Fruit fly (Drosophila melanogaster): ENCODE results near the gene CG7573.

DNA sequence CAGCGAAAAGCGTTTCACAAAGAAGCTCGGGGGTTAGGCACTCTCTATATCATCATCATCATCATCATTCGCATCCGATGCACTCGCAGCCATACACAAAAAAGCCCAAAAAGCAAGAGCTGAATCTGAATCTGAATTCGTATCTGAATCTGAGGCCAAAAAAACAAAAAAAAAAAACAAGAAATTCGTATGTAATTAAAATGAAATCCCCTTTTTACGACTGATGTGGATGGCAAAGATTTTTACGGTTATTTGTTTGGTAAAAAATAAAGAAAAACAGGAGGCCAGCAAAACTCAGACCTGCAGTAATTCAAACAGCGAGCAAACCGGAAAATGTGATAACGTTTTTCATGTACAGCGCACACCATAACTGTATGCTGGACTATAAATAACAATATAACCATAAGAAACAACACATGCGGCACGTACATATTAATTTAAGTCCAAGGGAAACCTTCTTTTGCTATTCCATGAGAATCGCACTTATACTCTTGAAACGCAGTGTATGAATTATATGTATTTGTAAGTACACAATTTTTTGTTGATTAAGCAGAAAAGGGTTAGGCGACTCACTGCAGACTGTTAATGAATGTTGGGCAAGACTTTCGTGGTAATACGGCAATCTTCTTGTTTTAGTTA lies 7.1 kb downstream of the CG7573 start:
- peak; percentile 82 for TF ChIP-seq CG32121 (GFP tag; IDR thresholded peaks at IDR 0.05)
- peak; percentile 70 for TF ChIP-seq CG15710 (tag; optimal IDR thresholded peaks at IDR 0.05)
- TF ChIP-seq CG13204 (GFP tag; optimal IDR thresholded peaks at IDR 0.05): no peak
- TF ChIP-seq CG8159 (tag; optimal IDR thresholded peaks at IDR 0.05): peak; percentile 67
